Fruit fly (Drosophila melanogaster): ENCODE data around the gene Mulk.
A peak's percentile ranks its signal among the peaks of the same experiment; 100 is the strongest.

DNA sequence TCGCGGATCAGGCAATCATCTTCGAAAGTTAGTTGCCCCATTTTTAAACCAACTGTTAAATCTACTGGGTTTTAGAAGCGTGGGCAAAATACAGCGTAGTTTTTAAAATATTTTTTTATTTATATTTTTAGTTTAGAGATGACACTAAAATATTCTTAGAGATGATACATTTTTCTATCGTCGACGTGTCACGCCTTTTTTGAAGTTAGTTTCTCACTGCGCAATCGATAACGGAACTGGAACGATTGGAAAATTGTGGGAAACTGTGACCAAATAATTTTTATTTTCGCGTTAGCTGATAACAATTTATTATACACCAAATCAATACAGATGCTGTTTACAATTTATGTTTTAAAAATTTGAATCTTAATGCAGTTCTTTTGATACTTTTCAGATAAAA lies 8.8 kb downstream of the Mulk start, which contains the start of gene Utx:
- TF ChIP-seq CG8478 (optimal IDR thresholded peaks at IDR 0.05) (no peak), CTCF (optimal IDR thresholded peaks at IDR 0.05) (peak in 1 of 2 experiments; percentile 21)

All from S2 (cell line).